Worm (Caenorhabditis elegans) whole organism, early embryonic: ENCODE results near the gene cnc-3.

ENCODE experiments used
- B0310.2 ChIP-seq: sonication (generic microtip); optimal IDR thresholded peaks from 2 replicates; lab custom pipeline; 2016; ENCODE audit warnings: mild to moderate bottlenecking, missing genetic modification characterization, missing compliant biosample characterization
- F13C5.2 ChIP-seq: sonication (generic microtip); optimal IDR thresholded peaks from 2 replicates; lab custom pipeline; 2017; ENCODE audit warnings: mild to moderate bottlenecking, missing genetic modification characterization, inconsistent platforms, missing compliant biosample characterization
- aly-1 ChIP-seq: sonication (generic microtip); optimal IDR thresholded peaks from 2 replicates; lab custom pipeline; 2016; ENCODE audit warnings: missing genetic modification characterization, missing compliant biosample characterization
- ama-1 ChIP-seq: fragments of 150-350 bp; optimal IDR thresholded peaks from 2 replicates; lab custom pipeline; 2014
- ceh-13 ChIP-seq: fragments of 200-800 bp; sonication (Bioruptor generic); optimal IDR thresholded peaks from 2 replicates; lab custom pipeline; 2018; ENCODE audit warnings: mild to moderate bottlenecking, missing genetic modification characterization, missing compliant biosample characterization
- ceh-36 ChIP-seq: sonication (generic microtip); optimal IDR thresholded peaks from 2 replicates; lab custom pipeline; 2016; ENCODE audit warnings: missing genetic modification characterization, inconsistent platforms, missing compliant biosample characterization
- hmg-4 ChIP-seq: fragments of 200-800 bp; sonication (Bioruptor generic); optimal IDR thresholded peaks from 2 replicates; lab custom pipeline; 2018; ENCODE audit warnings: mild to moderate bottlenecking, missing genetic modification characterization, missing compliant biosample characterization
- hnd-1 ChIP-seq: sonication (generic microtip); optimal IDR thresholded peaks from 2 replicates; lab custom pipeline; 2016; ENCODE audit warnings: missing genetic modification characterization, missing compliant biosample characterization
- pes-1 ChIP-seq: fragments of 200-800 bp; sonication (Bioruptor generic); IDR thresholded peaks from 2 replicates; pipeline ENCODE4 v1.3.6; 2022; ENCODE audit warnings: missing genetic modification reagents, missing genetic modification characterization, missing compliant biosample characterization
- sea-1 ChIP-seq: fragments of 200-800 bp; sonication (Bioruptor generic); conservative IDR thresholded peaks from 2 replicates; pipeline ENCODE4 v1.3.6; 2022; ENCODE audit warnings: missing genetic modification characterization, missing compliant biosample characterization
- tbx-11 ChIP-seq: fragments of 200-800 bp; sonication (Bioruptor generic); IDR thresholded peaks from 2 replicates; pipeline ENCODE4 v1.3.6; 2022; ENCODE audit warnings: missing genetic modification characterization, missing compliant biosample characterization
- tra-4 ChIP-seq: sonication (generic microtip); optimal IDR thresholded peaks from 2 replicates; lab custom pipeline; 2017; ENCODE audit warnings: missing genetic modification characterization, missing compliant biosample characterization

DNA sequence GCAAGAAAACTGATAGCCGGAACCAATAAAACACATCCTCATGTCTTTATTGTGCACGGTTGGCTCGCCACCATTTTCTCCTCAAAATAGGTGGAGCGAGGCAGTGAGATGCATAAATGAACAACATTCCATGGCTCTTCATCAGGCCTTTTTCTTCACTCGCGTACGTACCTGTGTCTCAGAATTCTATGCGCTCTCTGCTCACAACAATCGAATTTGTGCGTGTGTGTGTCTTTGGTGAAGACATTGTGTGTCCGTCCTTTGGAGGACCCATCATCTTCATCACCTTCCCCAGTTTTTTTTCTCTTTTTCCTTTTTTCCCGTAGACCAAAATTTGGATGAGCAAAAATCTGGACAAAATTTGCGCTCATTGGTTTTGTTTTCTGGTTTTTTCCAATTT is 25.5 kb upstream of the cnc-3 start:
- TF ChIP-seq ama-1 (lab: Kevin White, UChicago) (no peak), pes-1 (GFP tag; lab: Robert Waterston, UW) (no peak), tra-4 (no peak), B0310.2 (tag; lab: Kevin White, UChicago) (no peak), ceh-36 (tag; lab: Kevin White, UChicago) (no peak), aly-1 (tag; lab: Kevin White, UChicago) (no peak), sea-1 (GFP tag; lab: Robert Waterston, UW) (no peak), tbx-11 (no peak), ceh-13 (no peak), hnd-1 (tag; lab: Kevin White, UChicago) (no peak), F13C5.2 (no peak), hmg-4 (GFP tag; lab: Kevin White, UChicago) (no peak)
